Fruit fly (Drosophila melanogaster) S2 (cell line): ENCODE data around the gene plh.

Experiments used
- CG8478 ChIP-seq: fragments of >200 bp; optimal IDR thresholded peaks from 2 replicates; lab custom pipeline; 2018
- CTCF ChIP-seq, 2 experiments: fragments of >200 bp; optimal IDR thresholded peaks; 2 replicates each; lab custom pipeline; 2018

- TF ChIP-seq CG8478 (lab: Kevin White, UChicago): no peak
- TF ChIP-seq CTCF (optimal IDR thresholded peaks at IDR 0.05; lab: Kevin White, UChicago): no peak
Measured at dm6 chr3R:4994659-4995058, 16.2 kb downstream of the plh start.
